Fruit fly (Drosophila melanogaster) whole organism, embryonic: ENCODE measurements around the gene Tim17b1.
A peak's percentile ranks its signal among the peaks of the same experiment; 100 is the strongest.

Source experiments
- Adf1 ChIP-seq: fragments of 200-800 bp; sonication (Bioruptor generic); IDR thresholded peaks from 2 replicates; pipeline ENCODE4 v1.3.6; 2022; ENCODE audit warnings: missing biosample characterization, missing genetic modification characterization
- CG11398 ChIP-seq: fragments of 200-800 bp; sonication (Bioruptor generic); optimal IDR thresholded peaks from 2 replicates; lab custom pipeline; 2016; ENCODE audit warnings: missing biosample characterization, missing genetic modification characterization
- CG11560 ChIP-seq: fragments of 200-800 bp; sonication (Bioruptor generic); IDR thresholded peaks from 3 replicates; pipeline ENCODE4 v1.3.6; 2022; ENCODE audit warnings: missing biosample characterization, missing genetic modification characterization
- CG12104 ChIP-seq: fragments of 200-800 bp; sonication (Bioruptor generic); optimal IDR thresholded peaks from 3 replicates; lab custom pipeline; 2016; ENCODE audit warnings: missing biosample characterization, missing genetic modification characterization
- CG13775 ChIP-seq: fragments of 200-800 bp; sonication (Bioruptor generic); optimal IDR thresholded peaks from 3 replicates; lab custom pipeline; 2017; ENCODE audit warnings: missing biosample characterization, mild to moderate bottlenecking, missing genetic modification characterization
- CG1602 ChIP-seq: fragments of 200-800 bp; sonication (Bioruptor generic); optimal IDR thresholded peaks from 3 replicates; lab custom pipeline; 2016; ENCODE audit warnings: missing biosample characterization, missing genetic modification characterization
- CG1647 ChIP-seq: fragments of 200-800 bp; sonication (Bioruptor generic); optimal IDR thresholded peaks from 3 replicates; lab custom pipeline; 2016; ENCODE audit warnings: missing biosample characterization, missing genetic modification characterization
- CG16813 ChIP-seq: fragments of 200-800 bp; sonication (Bioruptor generic); IDR thresholded peaks from 3 replicates; pipeline ENCODE4 v1.3.6; 2022; ENCODE audit warnings: missing biosample characterization, missing genetic modification characterization; ENCODE audit not compliant: partially characterized antibody
- CG17359 ChIP-seq: fragments of 200-800 bp; sonication (Bioruptor generic); optimal IDR thresholded peaks from 3 replicates; lab custom pipeline; 2018; ENCODE audit warnings: missing biosample characterization, mild to moderate bottlenecking, missing genetic modification characterization, moderate library complexity
- CG18476 ChIP-seq: fragments of 200-800 bp; sonication (Bioruptor generic); optimal IDR thresholded peaks from 2 replicates; lab custom pipeline; 2016; ENCODE audit warnings: missing biosample characterization, mild to moderate bottlenecking, missing genetic modification characterization
- CG34376 ChIP-seq: fragments of 200-800 bp; sonication (Bioruptor generic); optimal IDR thresholded peaks from 2 replicates; lab custom pipeline; 2018; ENCODE audit warnings: missing biosample characterization, mild to moderate bottlenecking, missing genetic modification characterization
- CG4404 ChIP-seq: fragments of 200-800 bp; sonication (Bioruptor generic); IDR thresholded peaks from 2 replicates; pipeline ENCODE4 v1.3.6; 2022; ENCODE audit warnings: missing biosample characterization, missing genetic modification characterization
- CG6254 ChIP-seq: fragments of 200-800 bp; sonication (Bioruptor generic); optimal IDR thresholded peaks from 3 replicates; lab custom pipeline; 2017; ENCODE audit warnings: mild to moderate bottlenecking, missing biosample characterization, missing genetic modification reagents, missing genetic modification characterization
- CG7745 ChIP-seq: fragments of 200-800 bp; sonication (Bioruptor generic); optimal IDR thresholded peaks from 2 replicates; lab custom pipeline; 2018; ENCODE audit warnings: missing biosample characterization, mild to moderate bottlenecking, missing genetic modification characterization, moderate library complexity
- CG8290 ChIP-seq, 3 experiments: fragments of 200-800 bp; sonication (Bioruptor generic); optimal IDR thresholded peaks; 2 replicates each; lab custom pipeline; 2016 to 2019; ENCODE audit warnings: missing biosample characterization in 3 of 3, missing genetic modification characterization in 3 of 3, mild to moderate bottlenecking in 2 of 3, moderate library complexity in 1 of 3
- CG8359 ChIP-seq: fragments of 200-800 bp; sonication (Bioruptor generic); optimal IDR thresholded peaks from 2 replicates; lab custom pipeline; 2017; ENCODE audit warnings: missing biosample characterization, mild to moderate bottlenecking, missing genetic modification characterization, borderline replicate concordance
- CG9609 ChIP-seq: fragments of 200-800 bp; sonication (Bioruptor generic); optimal IDR thresholded peaks from 3 replicates; lab custom pipeline; 2016; ENCODE audit warnings: missing biosample characterization, missing genetic modification characterization
- CHES-1-like ChIP-seq: fragments of 200-800 bp; sonication (Bioruptor generic); optimal IDR thresholded peaks from 2 replicates; lab custom pipeline; 2016; ENCODE audit warnings: missing biosample characterization, missing genetic modification characterization
- Ets65A ChIP-seq: fragments of 200-800 bp; sonication (Bioruptor generic); peaks from one replicate; lab custom pipeline; 2016; ENCODE audit warnings: missing biosample characterization, missing genetic modification characterization
- Gsc ChIP-seq: fragments of 200-800 bp; sonication (Bioruptor generic); IDR thresholded peaks from 2 replicates; pipeline ENCODE4 v1.3.6; 2022; ENCODE audit warnings: missing biosample characterization, missing genetic modification characterization
- HLH54F ChIP-seq: fragments of 200-800 bp; sonication (Bioruptor generic); optimal IDR thresholded peaks from 3 replicates; lab custom pipeline; 2016; ENCODE audit warnings: missing biosample characterization, missing genetic modification characterization
- Hr39 ChIP-seq: fragments of >200 bp; optimal IDR thresholded peaks from 2 replicates; lab custom pipeline; 2017
- Kr ChIP-seq: fragments of 200-800 bp; sonication (Bioruptor generic); optimal IDR thresholded peaks from 2 replicates; lab custom pipeline; 2017; ENCODE audit warnings: missing biosample characterization, mild to moderate bottlenecking, missing genetic modification characterization
- MTF-1 ChIP-seq: fragments of 200-800 bp; sonication (Bioruptor generic); optimal IDR thresholded peaks from 2 replicates; lab custom pipeline; 2018; ENCODE audit warnings: missing biosample characterization, mild to moderate bottlenecking, missing genetic modification characterization, borderline replicate concordance
- Med ChIP-seq: fragments of 200-800 bp; sonication (Bioruptor generic); peaks from one replicate; lab custom pipeline; 2016; ENCODE audit warnings: missing biosample characterization, missing genetic modification characterization, mild to moderate bottlenecking, inconsistent platforms, moderate library complexity
- Nf-YA ChIP-seq: fragments of 200-800 bp; sonication (Bioruptor generic); IDR thresholded peaks from 2 replicates; pipeline ENCODE4 v1.3.6; 2022; ENCODE audit warnings: missing biosample characterization, missing genetic modification characterization
- NfI ChIP-seq: fragments of 200-800 bp; sonication (Bioruptor generic); optimal IDR thresholded peaks from 3 replicates; lab custom pipeline; 2018; ENCODE audit warnings: missing biosample characterization, mild to moderate bottlenecking, missing genetic modification characterization, moderate library complexity
- Ssrp ChIP-seq: fragments of 200-800 bp; sonication (Bioruptor generic); optimal IDR thresholded peaks from 2 replicates; lab custom pipeline; 2018; ENCODE audit warnings: missing biosample characterization, mild to moderate bottlenecking, missing genetic modification characterization, moderate library complexity
- Trl ChIP-seq, 3 experiments: fragments of >200 bp in 2 of 3; fragments of 200-800 bp in 1 of 3; sonication (Bioruptor generic) in 1 of 3; optimal IDR thresholded peaks; 2 replicates in 1 of 3; 3 replicates in 2 of 3; lab custom pipeline; 2016 to 2017; ENCODE audit warnings: missing biosample characterization in 1 of 3, missing genetic modification characterization in 1 of 3
- bigmax ChIP-seq: fragments of 200-800 bp; sonication (Bioruptor generic); optimal IDR thresholded peaks from 2 replicates; lab custom pipeline; 2018; ENCODE audit warnings: missing biosample characterization, mild to moderate bottlenecking, missing genetic modification characterization
- crc ChIP-seq: fragments of 200-800 bp; sonication (Bioruptor generic); optimal IDR thresholded peaks from 2 replicates; lab custom pipeline; 2016; ENCODE audit warnings: missing biosample characterization, missing genetic modification characterization
- en ChIP-seq: fragments of 200-800 bp; sonication (Bioruptor generic); optimal IDR thresholded peaks from 2 replicates; lab custom pipeline; 2016; ENCODE audit warnings: missing biosample characterization, missing genetic modification characterization
- exex ChIP-seq: fragments of 200-800 bp; sonication (Bioruptor generic); optimal IDR thresholded peaks from 4 replicates; lab custom pipeline; 2018; ENCODE audit warnings: missing biosample characterization, mild to moderate bottlenecking, missing genetic modification characterization, moderate library complexity
- fu2 ChIP-seq: fragments of 200-800 bp; sonication (Bioruptor generic); optimal IDR thresholded peaks from 2 replicates; lab custom pipeline; 2016; ENCODE audit warnings: missing biosample characterization, missing genetic modification characterization
- gcm ChIP-seq: fragments of 200-800 bp; sonication (Bioruptor generic); optimal IDR thresholded peaks from 2 replicates; lab custom pipeline; 2019; ENCODE audit warnings: missing biosample characterization, mild to moderate bottlenecking, missing genetic modification characterization, moderate library complexity
- gfzf ChIP-seq: fragments of 200-800 bp; sonication (Bioruptor generic); optimal IDR thresholded peaks from 2 replicates; lab custom pipeline; 2016; ENCODE audit warnings: missing biosample characterization, mild to moderate bottlenecking, missing genetic modification characterization, moderate library complexity
- gro ChIP-seq: fragments of 200-800 bp; sonication (Bioruptor generic); optimal IDR thresholded peaks from 2 replicates; lab custom pipeline; 2016; ENCODE audit warnings: missing biosample characterization, missing genetic modification characterization
- hb ChIP-seq: fragments of 200-800 bp; sonication (Bioruptor generic); IDR thresholded peaks from 3 replicates; pipeline ENCODE4 v1.3.6; 2022; ENCODE audit warnings: missing biosample characterization, missing genetic modification characterization; ENCODE audit not compliant: partially characterized antibody
- her ChIP-seq: fragments of 200-800 bp; sonication (Bioruptor generic); optimal IDR thresholded peaks from 2 replicates; lab custom pipeline; 2016; ENCODE audit warnings: missing biosample characterization, missing genetic modification characterization
- odd ChIP-seq: fragments of 200-800 bp; sonication (Bioruptor generic); optimal IDR thresholded peaks from 2 replicates; lab custom pipeline; 2017; ENCODE audit warnings: missing biosample characterization, mild to moderate bottlenecking, missing genetic modification characterization
- onecut ChIP-seq: fragments of 200-800 bp; sonication (Bioruptor generic); IDR thresholded peaks from 2 replicates; pipeline ENCODE4 v1.3.6; 2022; ENCODE audit warnings: missing biosample characterization, missing genetic modification characterization
- org-1 ChIP-seq: fragments of 200-800 bp; sonication (Bioruptor generic); optimal IDR thresholded peaks from 2 replicates; lab custom pipeline; 2017; ENCODE audit warnings: missing biosample characterization, missing genetic modification characterization
- pros ChIP-seq: fragments of 200-800 bp; sonication (Bioruptor generic); optimal IDR thresholded peaks from 3 replicates; lab custom pipeline; 2019; ENCODE audit warnings: missing biosample characterization, mild to moderate bottlenecking, missing genetic modification characterization, moderate library complexity
- so ChIP-seq: fragments of 200-800 bp; sonication (Bioruptor generic); IDR thresholded peaks from 3 replicates; pipeline ENCODE4 v1.3.6; 2022; ENCODE audit warnings: missing biosample characterization, missing genetic modification characterization
- stwl ChIP-seq: fragments of 200-800 bp; sonication (Bioruptor generic); optimal IDR thresholded peaks from 3 replicates; lab custom pipeline; 2018; ENCODE audit warnings: missing biosample characterization, mild to moderate bottlenecking, missing genetic modification characterization, moderate library complexity
- trem ChIP-seq: fragments of 200-800 bp; optimal IDR thresholded peaks from 3 replicates; lab custom pipeline; 2019; ENCODE audit warnings: missing biosample characterization, mild to moderate bottlenecking, missing genetic modification characterization, moderate library complexity
- tx ChIP-seq: fragments of 200-800 bp; sonication (Bioruptor generic); optimal IDR thresholded peaks from 2 replicates; lab custom pipeline; 2016; ENCODE audit warnings: missing biosample characterization, missing genetic modification characterization
- unc-4 ChIP-seq: fragments of 200-800 bp; sonication (Bioruptor generic); IDR thresholded peaks from 2 replicates; pipeline ENCODE4 v1.3.6; 2022; ENCODE audit warnings: missing biosample characterization, missing genetic modification characterization; ENCODE audit not compliant: partially characterized antibody
- usp ChIP-seq: fragments of >200 bp; optimal IDR thresholded peaks from 2 replicates; lab custom pipeline; 2017; ENCODE audit warnings: missing biosample characterization, missing genetic modification characterization

The Tim17b1 gene

DNA sequence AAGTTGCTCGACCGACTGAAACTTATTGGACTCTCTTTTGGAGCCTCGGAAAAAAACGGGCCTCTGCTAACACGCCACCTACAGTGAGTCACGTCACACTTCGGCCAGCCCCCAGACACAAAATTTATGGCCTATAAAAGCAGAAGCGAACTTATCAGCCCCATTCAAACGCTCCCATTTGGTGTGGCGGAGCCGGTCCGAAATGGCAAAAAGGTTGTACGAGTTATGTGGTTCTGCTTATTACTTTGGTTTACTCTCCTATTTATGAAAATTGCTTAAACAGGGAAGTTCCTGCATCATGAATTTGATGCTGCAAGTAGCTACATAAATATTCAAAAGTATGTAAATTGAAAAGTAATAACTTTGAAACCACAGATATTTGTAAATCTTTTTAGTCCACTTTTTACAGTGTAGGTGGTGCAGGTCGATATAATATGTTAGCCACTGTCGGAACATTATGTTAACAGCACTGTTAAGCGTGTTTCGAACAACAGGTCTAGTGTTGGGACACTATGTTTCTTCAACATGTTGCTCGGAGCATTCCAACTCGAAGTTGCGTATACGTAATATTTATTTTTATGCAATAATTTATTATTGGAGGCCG lies 16.5 kb upstream of the Tim17b1 start (continued):
- peak; percentile 89 for TF ChIP-seq tx (GFP tag; lab: Kevin White, UChicago)
- TF ChIP-seq Adf1 (GFP tag; lab: Robert Waterston, UW), result peak; percentile 46
- TF ChIP-seq CG12104 (GFP tag; lab: Kevin White, UChicago), result peak; percentile 92
- TF ChIP-seq CG34376 (GFP tag; lab: Kevin White, UChicago), result peak; percentile 94
- TF ChIP-seq stwl (tag; lab: Kevin White, UChicago), result no peak
- TF ChIP-seq org-1 (GFP tag; lab: Kevin White, UChicago), result peak; percentile 94
- peak; percentile 91 for TF ChIP-seq CG17359 (tag; lab: Kevin White, UChicago)
- no peak for TF ChIP-seq unc-4
- TF ChIP-seq CG6254 (GFP tag; lab: Kevin White, UChicago), result peak; percentile 82
- TF ChIP-seq CG16813 (GFP tag; lab: Robert Waterston, UW), result no peak
- peak; percentile 89 for TF ChIP-seq CG1647 (GFP tag; lab: Kevin White, UChicago)
- peak; percentile 80 for TF ChIP-seq CG1602
- peak; percentile 86 for TF ChIP-seq crc (GFP tag; lab: Kevin White, UChicago)
- TF ChIP-seq trem (tag; lab: Kevin White, UChicago), result peak; percentile 77
- TF ChIP-seq Gsc (GFP tag; lab: Robert Waterston, UW), result no peak
- peak; percentile 89 for TF ChIP-seq fu2 (GFP tag; lab: Kevin White, UChicago)
- no peak for TF ChIP-seq Nf-YA (GFP tag; lab: Robert Waterston, UW)
- peak; percentile 70 for TF ChIP-seq CG11560 (tag; lab: Robert Waterston, UW)
- no peak for TF ChIP-seq gfzf (GFP tag; lab: Kevin White, UChicago)
- TF ChIP-seq Hr39 (lab: Kevin White, UChicago), result no peak
- TF ChIP-seq CG8290 (GFP tag; optimal IDR thresholded peaks at IDR 0.05; lab: Kevin White, UChicago), result peak; percentile 61
- peak; percentile 35 to 88 for TF ChIP-seq CG8290 (tag; optimal IDR thresholded peaks at IDR 0.05; lab: Kevin White, UChicago)
- TF ChIP-seq Ssrp (tag; lab: Kevin White, UChicago), result peak; percentile 91
- TF ChIP-seq usp (GFP tag; lab: Kevin White, UChicago), result no peak
- no peak for TF ChIP-seq hb (GFP tag; lab: Robert Waterston, UW)
- peak; percentile 90 for TF ChIP-seq CG9609 (GFP tag; lab: Kevin White, UChicago)
- TF ChIP-seq CG18476 (GFP tag; lab: Kevin White, UChicago), result peak; percentile 93
- TF ChIP-seq Med, result peak; percentile 99
- peak; percentile 61; the same call in 2 of the 3 replicates for TF ChIP-seq so (GFP tag; lab: Robert Waterston, UW)
- peak; percentile 31 for TF ChIP-seq pros (GFP tag; lab: Kevin White, UChicago)
- TF ChIP-seq NfI (GFP tag; lab: Kevin White, UChicago), result peak; percentile 87
- peak; percentile 97 for TF ChIP-seq gro (GFP tag; lab: Kevin White, UChicago)
- TF ChIP-seq CG4404, result peak; percentile 65
- TF ChIP-seq onecut, result peak; percentile 78
- TF ChIP-seq exex (tag; lab: Kevin White, UChicago), result peak; percentile 73
- TF ChIP-seq HLH54F, result peak; percentile 92
- no peak for TF ChIP-seq Trl (optimal IDR thresholded peaks at IDR 0.05; lab: Kevin White, UChicago)
- peak; percentile 88 for TF ChIP-seq Trl (GFP tag; optimal IDR thresholded peaks at IDR 0.05; lab: Kevin White, UChicago)
- peak; percentile 94 for TF ChIP-seq Ets65A (GFP tag; lab: Kevin White, UChicago)
- peak; percentile 94 for TF ChIP-seq CHES-1-like (GFP tag; lab: Kevin White, UChicago)
- no peak for TF ChIP-seq bigmax (GFP tag; lab: Kevin White, UChicago)
- peak; percentile 82 for TF ChIP-seq CG8359 (GFP tag; lab: Kevin White, UChicago)
- peak; percentile 87 for TF ChIP-seq her
- no peak for TF ChIP-seq CG7745
- TF ChIP-seq en (GFP tag; lab: Kevin White, UChicago), result peak; percentile 90
- peak; percentile 85 for TF ChIP-seq CG11398
- TF ChIP-seq gcm (GFP tag; lab: Kevin White, UChicago), result peak; percentile 90
- TF ChIP-seq MTF-1, result peak; percentile 75
- TF ChIP-seq CG13775 (GFP tag; lab: Kevin White, UChicago), result peak; percentile 90
- TF ChIP-seq odd, result peak; percentile 88
- TF ChIP-seq Kr, result no peak
